Fruit fly (Drosophila melanogaster): Measurements from ENCODE around the gene Gr32a.

DNA sequence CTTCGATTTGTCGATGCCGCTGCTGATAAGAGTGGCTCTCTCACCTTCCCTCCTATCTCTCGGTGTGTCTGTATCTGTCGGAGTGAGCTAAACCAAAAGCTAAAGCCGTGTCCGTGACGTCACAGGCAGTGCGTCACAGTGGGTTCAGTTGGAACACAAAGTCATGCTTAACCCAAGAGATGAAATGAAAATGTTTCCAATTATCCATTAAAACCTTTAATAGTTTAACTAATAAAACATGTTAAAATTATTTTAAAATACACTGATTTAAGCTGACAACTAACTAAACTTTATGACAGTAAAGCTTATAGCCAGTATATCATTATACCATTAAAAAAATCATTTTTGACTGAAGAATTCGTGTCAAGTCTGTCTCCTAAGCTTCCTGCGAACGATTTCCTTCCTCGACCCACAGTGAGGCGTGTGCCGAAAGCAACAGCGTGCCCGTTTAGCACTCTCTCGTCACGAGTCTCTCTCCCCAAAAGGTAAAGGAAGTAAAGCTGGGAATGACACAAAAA lies 744 bp upstream of the Gr32a start, which contains the start of gene Idua:
- no peak for TF ChIP-seq CTCF (optimal IDR thresholded peaks at IDR 0.05)
- TF ChIP-seq CG8478 (optimal IDR thresholded peaks at IDR 0.05) = no peak

Data from S2 (cell line).